Fruit fly (Drosophila melanogaster) whole organism, embryonic: ENCODE measurements around the gene CG7320.
A peak's percentile ranks its signal among the peaks of the same experiment; 100 is the strongest.

Experiments used
- CG10366 ChIP-seq: fragments of 200-800 bp; sonication (Bioruptor generic); IDR thresholded peaks from 2 replicates; pipeline ENCODE4 v1.3.6; 2022; ENCODE audit warnings: missing biosample characterization, missing genetic modification characterization
- CG10959 ChIP-seq: fragments of 200-800 bp; sonication (Bioruptor generic); IDR thresholded peaks from 2 replicates; pipeline ENCODE4 v1.3.6; 2022; ENCODE audit warnings: missing biosample characterization, missing genetic modification characterization
- CG10979 ChIP-seq: fragments of 200-800 bp; sonication (Bioruptor generic); optimal IDR thresholded peaks from 2 replicates; lab custom pipeline; 2018; ENCODE audit warnings: missing biosample characterization, mild to moderate bottlenecking, missing genetic modification characterization, moderate library complexity
- CG12391 ChIP-seq: fragments of 200-800 bp; sonication (Bioruptor generic); optimal IDR thresholded peaks from 3 replicates; lab custom pipeline; 2018; ENCODE audit warnings: missing biosample characterization, mild to moderate bottlenecking, missing genetic modification characterization, moderate library complexity
- CG14667 ChIP-seq: fragments of 200-800 bp; sonication (Bioruptor generic); IDR thresholded peaks from 2 replicates; pipeline ENCODE4 v1.3.6; 2022; ENCODE audit warnings: missing biosample characterization, missing genetic modification characterization
- CG15696 ChIP-seq: fragments of 200-800 bp; sonication (Bioruptor generic); optimal IDR thresholded peaks from 2 replicates; lab custom pipeline; 2019; ENCODE audit warnings: missing biosample characterization, mild to moderate bottlenecking, missing genetic modification characterization, moderate library complexity
- CG1603 ChIP-seq: fragments of 200-800 bp; sonication (Bioruptor generic); optimal IDR thresholded peaks from 2 replicates; lab custom pipeline; 2019; ENCODE audit warnings: missing biosample characterization, mild to moderate bottlenecking, missing genetic modification characterization, moderate library complexity
- CG17359 ChIP-seq: fragments of 200-800 bp; sonication (Bioruptor generic); optimal IDR thresholded peaks from 3 replicates; lab custom pipeline; 2018; ENCODE audit warnings: missing biosample characterization, mild to moderate bottlenecking, missing genetic modification characterization, moderate library complexity
- CG17568 ChIP-seq: fragments of 200-800 bp; sonication (Bioruptor generic); optimal IDR thresholded peaks from 2 replicates; lab custom pipeline; 2018; ENCODE audit warnings: missing biosample characterization, mild to moderate bottlenecking, missing genetic modification characterization, moderate library complexity
- CG17829 ChIP-seq: fragments of 200-800 bp; optimal IDR thresholded peaks from 2 replicates; lab custom pipeline; 2019; ENCODE audit warnings: missing biosample characterization, mild to moderate bottlenecking, missing genetic modification characterization, moderate library complexity
- CG18262 ChIP-seq: fragments of 200-800 bp; optimal IDR thresholded peaks from 3 replicates; lab custom pipeline; 2019; ENCODE audit warnings: missing biosample characterization, mild to moderate bottlenecking, missing genetic modification characterization, moderate library complexity
- CG2712 ChIP-seq: fragments of 200-800 bp; optimal IDR thresholded peaks from 3 replicates; lab custom pipeline; 2019; ENCODE audit warnings: missing biosample characterization, mild to moderate bottlenecking, missing genetic modification characterization, moderate library complexity
- CG32772 ChIP-seq: fragments of 200-800 bp; sonication (Bioruptor generic); IDR thresholded peaks from 2 replicates; pipeline ENCODE4 v1.3.6; 2022; ENCODE audit warnings: missing biosample characterization, missing genetic modification characterization
- CG4404 ChIP-seq: fragments of 200-800 bp; sonication (Bioruptor generic); IDR thresholded peaks from 2 replicates; pipeline ENCODE4 v1.3.6; 2022; ENCODE audit warnings: missing biosample characterization, missing genetic modification characterization
- CG4730 ChIP-seq: fragments of 200-800 bp; sonication (Bioruptor generic); IDR thresholded peaks from 2 replicates; pipeline ENCODE4 v1.3.6; 2022; ENCODE audit warnings: missing biosample characterization, missing genetic modification characterization
- CG4820 ChIP-seq: fragments of 200-800 bp; sonication (Bioruptor generic); optimal IDR thresholded peaks from 3 replicates; lab custom pipeline; 2016; ENCODE audit warnings: missing biosample characterization, missing genetic modification characterization
- CG6689 ChIP-seq: fragments of 200-800 bp; sonication (Bioruptor generic); IDR thresholded peaks from 2 replicates; pipeline ENCODE4 v1.3.6; 2022; ENCODE audit warnings: missing biosample characterization, missing genetic modification characterization
- CG7963 ChIP-seq: fragments of 200-800 bp; sonication (Bioruptor generic); IDR thresholded peaks from 3 replicates; pipeline ENCODE4 v1.3.6; 2022; ENCODE audit warnings: missing biosample characterization, missing genetic modification characterization; ENCODE audit not compliant: partially characterized antibody
- Dll ChIP-seq: fragments of 200-800 bp; sonication (Bioruptor generic); IDR thresholded peaks from 4 replicates; pipeline ENCODE4 v1.3.6; 2022; ENCODE audit warnings: missing biosample characterization, missing genetic modification characterization; ENCODE audit not compliant: partially characterized antibody
- Drgx ChIP-seq: fragments of 200-800 bp; sonication (Bioruptor generic); IDR thresholded peaks from 2 replicates; pipeline ENCODE4 v1.3.6; 2022; ENCODE audit warnings: missing biosample characterization, missing genetic modification characterization
- Fer2 ChIP-seq: fragments of 200-800 bp; sonication (Bioruptor generic); optimal IDR thresholded peaks from 2 replicates; lab custom pipeline; 2018; ENCODE audit warnings: missing biosample characterization, mild to moderate bottlenecking, missing genetic modification characterization, moderate library complexity
- Hmr ChIP-seq: fragments of 200-800 bp; sonication (Bioruptor generic); optimal IDR thresholded peaks from 3 replicates; lab custom pipeline; 2017; ENCODE audit warnings: mild to moderate bottlenecking, missing biosample characterization, missing genetic modification reagents, missing genetic modification characterization
- Med ChIP-seq: fragments of 200-800 bp; sonication (Bioruptor generic); peaks from one replicate; lab custom pipeline; 2016; ENCODE audit warnings: missing biosample characterization, missing genetic modification characterization, mild to moderate bottlenecking, inconsistent platforms, moderate library complexity
- Sox102F ChIP-seq: fragments of 200-800 bp; sonication (Bioruptor generic); optimal IDR thresholded peaks from 2 replicates; lab custom pipeline; 2018; ENCODE audit warnings: missing biosample characterization, mild to moderate bottlenecking, missing genetic modification characterization, moderate library complexity
- YL-1 ChIP-seq: fragments of 200-800 bp; sonication (Bioruptor generic); optimal IDR thresholded peaks from 3 replicates; lab custom pipeline; 2017; ENCODE audit warnings: missing biosample characterization, mild to moderate bottlenecking, missing genetic modification characterization
- abd-A ChIP-seq: fragments of 200-800 bp; sonication (Bioruptor generic); optimal IDR thresholded peaks from 3 replicates; lab custom pipeline; 2019; ENCODE audit warnings: missing biosample characterization, mild to moderate bottlenecking, missing genetic modification characterization, moderate library complexity
- ac ChIP-seq: fragments of 200-800 bp; sonication (Bioruptor generic); optimal IDR thresholded peaks from 3 replicates; lab custom pipeline; 2017; ENCODE audit warnings: missing biosample characterization, mild to moderate bottlenecking, missing genetic modification characterization
- ap ChIP-seq: fragments of 200-800 bp; sonication (Bioruptor generic); IDR thresholded peaks from 2 replicates; pipeline ENCODE4 v1.3.6; 2022; ENCODE audit warnings: missing biosample characterization, missing genetic modification characterization
- ash1 ChIP-seq: fragments of 200-800 bp; sonication (Bioruptor generic); optimal IDR thresholded peaks from 2 replicates; lab custom pipeline; 2018; ENCODE audit warnings: missing biosample characterization, mild to moderate bottlenecking, missing genetic modification characterization
- bsh ChIP-seq, 2 experiments: fragments of 200-800 bp; sonication (Bioruptor generic); optimal IDR thresholded peaks; 2 replicates each; lab custom pipeline; 2017 to 2018; ENCODE audit warnings: mild to moderate bottlenecking in 2 of 2, missing biosample characterization in 2 of 2, missing genetic modification characterization in 2 of 2, moderate library complexity in 1 of 2
- cg ChIP-seq: fragments of 200-800 bp; sonication (Bioruptor generic); optimal IDR thresholded peaks from 3 replicates; lab custom pipeline; 2019; ENCODE audit warnings: missing biosample characterization, mild to moderate bottlenecking, missing genetic modification characterization, moderate library complexity
- chm ChIP-seq: fragments of 200-800 bp; sonication (Bioruptor generic); IDR thresholded peaks from 2 replicates; pipeline ENCODE4 v1.3.6; 2022; ENCODE audit warnings: missing biosample characterization, missing genetic modification characterization
- da ChIP-seq: fragments of 200-800 bp; sonication (Bioruptor generic); optimal IDR thresholded peaks from 2 replicates; lab custom pipeline; 2016; ENCODE audit warnings: missing biosample characterization, missing genetic modification characterization
- ftz-f1 ChIP-seq: fragments of 200-800 bp; sonication (Bioruptor generic); optimal IDR thresholded peaks from 2 replicates; lab custom pipeline; 2016; ENCODE audit warnings: missing biosample characterization, missing genetic modification characterization
- fu2 ChIP-seq: fragments of 200-800 bp; sonication (Bioruptor generic); optimal IDR thresholded peaks from 2 replicates; lab custom pipeline; 2016; ENCODE audit warnings: missing biosample characterization, missing genetic modification characterization
- jumu ChIP-seq: fragments of 200-800 bp; sonication (Bioruptor generic); optimal IDR thresholded peaks from 3 replicates; lab custom pipeline; 2016; ENCODE audit warnings: missing biosample characterization, missing genetic modification characterization
- nmo ChIP-seq: fragments of 200-800 bp; sonication (Bioruptor generic); optimal IDR thresholded peaks from 2 replicates; lab custom pipeline; 2018; ENCODE audit warnings: missing biosample characterization, mild to moderate bottlenecking, missing genetic modification characterization, moderate library complexity
- onecut ChIP-seq: fragments of 200-800 bp; sonication (Bioruptor generic); IDR thresholded peaks from 2 replicates; pipeline ENCODE4 v1.3.6; 2022; ENCODE audit warnings: missing biosample characterization, missing genetic modification characterization
- phol ChIP-seq: fragments of 200-800 bp; sonication (Bioruptor generic); optimal IDR thresholded peaks from 3 replicates; lab custom pipeline; 2018; ENCODE audit warnings: missing biosample characterization, mild to moderate bottlenecking, missing genetic modification characterization, moderate library complexity
- prd ChIP-seq, 3 experiments: fragments of >200 bp in 2 of 3; fragments of 200-800 bp in 1 of 3; sonication (Bioruptor generic) in 1 of 3; optimal IDR thresholded peaks in 2 of 3; IDR thresholded peaks in 1 of 3; 2 replicates in 2 of 3; 3 replicates in 1 of 3; pipeline versions ENCODE4 v1.3.6 to Lab custom; 2017 to 2022; ENCODE audit warnings: missing biosample characterization in 1 of 3, missing genetic modification characterization in 1 of 3
- repo ChIP-seq: fragments of 200-800 bp; sonication (Bioruptor generic); optimal IDR thresholded peaks from 2 replicates; lab custom pipeline; 2016; ENCODE audit warnings: missing biosample characterization, missing genetic modification characterization
- sd ChIP-seq: fragments of 200-800 bp; sonication (Bioruptor generic); optimal IDR thresholded peaks from 3 replicates; lab custom pipeline; 2018; ENCODE audit warnings: missing biosample characterization, mild to moderate bottlenecking, missing genetic modification characterization, moderate library complexity
- slou ChIP-seq: fragments of 200-800 bp; sonication (Bioruptor generic); optimal IDR thresholded peaks from 3 replicates; lab custom pipeline; 2016; ENCODE audit warnings: missing biosample characterization, missing genetic modification characterization
- tio ChIP-seq: fragments of 200-800 bp; sonication (Bioruptor generic); optimal IDR thresholded peaks from 2 replicates; lab custom pipeline; 2017; ENCODE audit warnings: missing biosample characterization, missing genetic modification characterization, inconsistent platforms
- tna ChIP-seq: fragments of 200-800 bp; sonication (Bioruptor generic); IDR thresholded peaks from 2 replicates; pipeline ENCODE4 v1.3.6; 2022; ENCODE audit warnings: missing biosample characterization, missing genetic modification characterization; ENCODE audit not compliant: partially characterized antibody
- usp ChIP-seq: fragments of >200 bp; optimal IDR thresholded peaks from 2 replicates; lab custom pipeline; 2017; ENCODE audit warnings: missing biosample characterization, missing genetic modification characterization
- zen ChIP-seq: fragments of 200-800 bp; sonication (Bioruptor generic); optimal IDR thresholded peaks from 3 replicates; lab custom pipeline; 2018; ENCODE audit warnings: missing biosample characterization, mild to moderate bottlenecking, missing genetic modification characterization, moderate library complexity
- zf30C ChIP-seq: fragments of 200-800 bp; sonication (Bioruptor generic); optimal IDR thresholded peaks from 3 replicates; lab custom pipeline; 2018; ENCODE audit warnings: missing biosample characterization, mild to moderate bottlenecking, missing genetic modification characterization

Gene CG7320

dm6 chr3L:18248110-18248791, 47.0 kb downstream of the CG7320 start (continued):
- TF ChIP-seq fu2 (GFP tag; lab: Kevin White, UChicago): no peak
- TF ChIP-seq usp: no peak
- no peak for TF ChIP-seq onecut (GFP tag; lab: Robert Waterston, UW)
- TF ChIP-seq Med (GFP tag; lab: Kevin White, UChicago): peak; percentile 50
- TF ChIP-seq CG17359 (tag; lab: Kevin White, UChicago): no peak
- no peak for TF ChIP-seq zf30C (GFP tag; lab: Kevin White, UChicago)
- TF ChIP-seq Hmr (GFP tag; lab: Kevin White, UChicago): no peak
- no peak for TF ChIP-seq YL-1 (GFP tag; lab: Kevin White, UChicago)
- TF ChIP-seq CG14667: no peak
- no peak for TF ChIP-seq sd (tag; lab: Kevin White, UChicago)
- no peak for TF ChIP-seq abd-A
- no peak for TF ChIP-seq CG1603 (tag; lab: Kevin White, UChicago)
- no peak for TF ChIP-seq jumu (GFP tag; lab: Kevin White, UChicago)
- TF ChIP-seq CG7963 (GFP tag; lab: Robert Waterston, UW): 0 out of 3 replicates have a peak, but pooled peaks have one; percentile 29
- no peak for TF ChIP-seq CG32772 (GFP tag; lab: Robert Waterston, UW)
- no peak for TF ChIP-seq tna (GFP tag; lab: Robert Waterston, UW)
- no peak for TF ChIP-seq CG6689 (GFP tag; lab: Robert Waterston, UW)
- TF ChIP-seq ftz-f1 (GFP tag; lab: Kevin White, UChicago): no peak
- TF ChIP-seq ash1: no peak
- no peak for TF ChIP-seq CG4730 (GFP tag; lab: Robert Waterston, UW)
- TF ChIP-seq Fer2 (tag; lab: Kevin White, UChicago): no peak
- no peak for TF ChIP-seq ac
- TF ChIP-seq CG18262 (tag; lab: Kevin White, UChicago): no peak
- peak; percentile 18 for TF ChIP-seq cg (GFP tag; lab: Kevin White, UChicago)
- no peak for TF ChIP-seq chm (GFP tag; lab: Robert Waterston, UW)

DNA sequence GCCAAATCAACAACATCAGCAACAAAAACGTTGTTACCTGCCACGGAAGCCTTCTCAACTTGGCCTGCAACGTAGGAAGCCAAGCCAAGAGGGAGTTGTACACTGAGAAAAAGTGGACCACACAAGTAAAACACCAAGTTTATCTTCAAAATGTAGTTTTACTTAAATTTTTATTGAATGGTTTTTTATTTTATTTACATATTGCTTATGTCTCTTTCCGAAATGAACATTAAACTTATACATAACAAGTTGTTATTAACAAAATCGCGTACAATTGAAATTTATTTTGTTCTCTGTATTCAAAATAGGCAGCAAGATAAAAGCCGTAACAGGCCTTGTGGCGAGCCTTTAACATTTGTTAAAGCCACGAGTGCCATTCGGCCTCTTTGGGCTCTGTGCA, 47.5 kb downstream of the CG7320 start:
- TF ChIP-seq fu2 (GFP tag; lab: Kevin White, UChicago): no peak
- TF ChIP-seq bsh (GFP tag; optimal IDR thresholded peaks at IDR 0.05; lab: Kevin White, UChicago): peak in 1 of 2 experiments; percentile 47
- TF ChIP-seq CG4404 (GFP tag; lab: Robert Waterston, UW): no peak
- no peak for TF ChIP-seq da (GFP tag; lab: Kevin White, UChicago)
- peak; percentile 19 for TF ChIP-seq CG18262 (tag; lab: Kevin White, UChicago)
- no peak for TF ChIP-seq slou (GFP tag; lab: Kevin White, UChicago)
- no peak for TF ChIP-seq repo
- no peak for TF ChIP-seq CG10366 (GFP tag; lab: Robert Waterston, UW)
- TF ChIP-seq CG17568 (GFP tag; lab: Kevin White, UChicago): no peak
- TF ChIP-seq CG10959 (GFP tag; lab: Robert Waterston, UW): 0 out of 2 replicates have a peak, but pooled peaks have one; percentile 21
- TF ChIP-seq tio (GFP tag; lab: Kevin White, UChicago): peak; percentile 10
- TF ChIP-seq CG4820: peak; percentile 6
- peak; percentile 25 for TF ChIP-seq CG10979 (tag; lab: Kevin White, UChicago)
- TF ChIP-seq prd (optimal IDR thresholded peaks at IDR 0.05; lab: Kevin White, UChicago): no peak
- TF ChIP-seq prd (GFP tag; IDR thresholded peaks at IDR 0.05; lab: Robert Waterston, UW): peak; percentile 32; the same call in 1 of the 3 replicates
- TF ChIP-seq nmo (GFP tag; lab: Kevin White, UChicago): peak; percentile 6
- TF ChIP-seq CG2712: peak; percentile 28
- peak; percentile 11 for TF ChIP-seq Sox102F
- TF ChIP-seq Med (GFP tag; lab: Kevin White, UChicago): peak; percentile 14
- TF ChIP-seq Dll (GFP tag; lab: Robert Waterston, UW): no peak
- peak; percentile 3 for TF ChIP-seq CG17829
- peak; percentile 17 for TF ChIP-seq phol (tag; lab: Kevin White, UChicago)
- no peak for TF ChIP-seq CG15696 (tag; lab: Kevin White, UChicago)
- peak; percentile 80 for TF ChIP-seq Drgx (GFP tag; lab: Robert Waterston, UW)
- TF ChIP-seq zen (tag; lab: Kevin White, UChicago): peak; percentile 33
- TF ChIP-seq ap (GFP tag; lab: Robert Waterston, UW): no peak
- 0 out of 2 replicates have a peak, but pooled peaks have one; percentile 13 for TF ChIP-seq CG4730 (GFP tag; lab: Robert Waterston, UW)
- TF ChIP-seq CG12391 (tag; lab: Kevin White, UChicago): peak; percentile 2
